Fruit fly (Drosophila melanogaster) whole organism, pupa: Measurements from ENCODE around the gene Alms1b.

ENCODE experiments used
- CG10348 ChIP-seq: fragments of 200-800 bp; sonication (Bioruptor generic); IDR thresholded peaks from 2 replicates; pipeline ENCODE4 v1.3.6; 2022; ENCODE audit warnings: missing biosample characterization, missing genetic modification characterization
- CG13204 ChIP-seq: fragments of 200-800 bp; sonication (Bioruptor generic); optimal IDR thresholded peaks from 2 replicates; lab custom pipeline; 2018; ENCODE audit warnings: missing biosample characterization, mild to moderate bottlenecking, missing genetic modification characterization, moderate library complexity
- CG14655 ChIP-seq: fragments of 200-800 bp; sonication (Bioruptor generic); optimal IDR thresholded peaks from 3 replicates; lab custom pipeline; 2017; ENCODE audit warnings: mild to moderate bottlenecking, missing biosample characterization, missing genetic modification reagents, missing genetic modification characterization
- CG32121 ChIP-seq: fragments of 200-800 bp; sonication (Bioruptor generic); IDR thresholded peaks from 2 replicates; pipeline ENCODE4 v1.3.6; 2022; ENCODE audit warnings: missing biosample characterization, missing genetic modification characterization
- CG8159 ChIP-seq: fragments of 200-800 bp; sonication (Bioruptor generic); optimal IDR thresholded peaks from 3 replicates; lab custom pipeline; 2018; ENCODE audit warnings: missing biosample characterization, mild to moderate bottlenecking, missing genetic modification characterization, moderate library complexity
- D1 ChIP-seq: fragments of 200-800 bp; sonication (Bioruptor generic); optimal IDR thresholded peaks from 2 replicates; lab custom pipeline; 2018; ENCODE audit warnings: missing biosample characterization, mild to moderate bottlenecking, missing genetic modification characterization, moderate library complexity
- EcR ChIP-seq: fragments of 200-800 bp; sonication (Bioruptor generic); optimal IDR thresholded peaks from 3 replicates; lab custom pipeline; 2019; ENCODE audit warnings: missing biosample characterization, missing genetic modification characterization, mild to moderate bottlenecking, moderate library complexity, missing genetic modification reagents
- Ets98B ChIP-seq: fragments of 200-800 bp; sonication (Bioruptor generic); IDR thresholded peaks from 2 replicates; pipeline ENCODE4 v1.3.6; 2022; ENCODE audit warnings: missing biosample characterization, missing genetic modification characterization
- Pif1A ChIP-seq: fragments of 200-800 bp; sonication (Bioruptor generic); optimal IDR thresholded peaks from 3 replicates; lab custom pipeline; 2016; ENCODE audit warnings: missing biosample characterization, missing genetic modification characterization
- Pif1B ChIP-seq: fragments of 200-800 bp; sonication (Bioruptor generic); optimal IDR thresholded peaks from 3 replicates; lab custom pipeline; 2016; ENCODE audit warnings: missing biosample characterization, missing genetic modification characterization
- Snoo ChIP-seq: fragments of 200-800 bp; sonication (Bioruptor generic); optimal IDR thresholded peaks from 3 replicates; lab custom pipeline; 2017; ENCODE audit warnings: missing biosample characterization, mild to moderate bottlenecking, missing genetic modification characterization, inconsistent platforms
- fd96Ca ChIP-seq: fragments of 200-800 bp; sonication (Bioruptor generic); IDR thresholded peaks from 3 replicates; pipeline ENCODE4 v1.3.6; 2022; ENCODE audit warnings: missing biosample characterization, missing genetic modification characterization
- rn ChIP-seq: fragments of 200-800 bp; sonication (Bioruptor generic); IDR thresholded peaks from 2 replicates; pipeline ENCODE4 v1.3.6; 2022; ENCODE audit warnings: missing biosample characterization, missing genetic modification characterization

DNA sequence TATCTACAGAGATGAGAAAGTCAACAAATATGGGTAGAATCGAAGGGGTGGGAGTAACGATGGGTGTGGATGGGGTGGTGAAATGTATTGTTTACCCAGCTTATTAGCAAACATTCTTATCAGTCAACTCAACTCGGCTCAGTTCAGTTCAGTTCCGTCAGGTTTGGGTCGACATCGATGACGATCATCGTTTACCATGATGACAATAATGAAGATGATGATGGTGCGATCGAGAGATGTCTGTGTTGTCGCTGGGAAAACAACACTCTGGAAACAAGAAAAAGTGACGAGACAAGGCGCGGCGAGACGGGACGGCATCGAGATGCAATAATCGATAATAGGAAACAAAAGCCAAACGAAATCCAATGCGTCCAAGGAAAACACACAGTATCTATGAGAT lies 21.0 kb downstream of the Alms1b start:
- TF ChIP-seq CG13204 (no peak), Ets98B (GFP tag; lab: Robert Waterston, UW) (no peak), Pif1B (no peak), Snoo (tag; lab: Kevin White, UChicago) (no peak), CG14655 (GFP tag; lab: Kevin White, UChicago) (no peak), rn (no peak), fd96Ca (GFP tag; lab: Robert Waterston, UW) (no peak), D1 (tag; lab: Kevin White, UChicago) (no peak), EcR (GFP tag; lab: Kevin White, UChicago) (no peak), CG10348 (no peak), Pif1A (GFP tag; lab: Kevin White, UChicago) (no peak), CG32121 (GFP tag; lab: Robert Waterston, UW) (no peak), CG8159 (no peak)
